Worm (Caenorhabditis elegans): ENCODE data around the gene F47B10.3.

The F47B10.3 gene

ce11 chrX:10891890-10892289 is at the start of gene F47B10.3:
F47B10.3 (plus strand) TSS chrX:10892190.
- TF ChIP-seq him-1 (tag; optimal IDR thresholded peaks at IDR 0.05) (no peak), W03F9.2 (tag; optimal IDR thresholded peaks at IDR 0.05) (no peak), dao-5 (tag; optimal IDR thresholded peaks at IDR 0.05) (no peak)

- TF ChIP-seq him-1 (tag; optimal IDR thresholded peaks at IDR 0.05): no peak
- no peak for TF ChIP-seq W03F9.2 (tag; optimal IDR thresholded peaks at IDR 0.05)
- no peak for TF ChIP-seq dao-5 (tag; optimal IDR thresholded peaks at IDR 0.05)
Measured at ce11 chrX:10844137-10844536, 47.9 kb upstream of the F47B10.3 start.

- no peak for TF ChIP-seq him-1 (tag; optimal IDR thresholded peaks at IDR 0.05)
- TF ChIP-seq dao-5 (tag; optimal IDR thresholded peaks at IDR 0.05): no peak
- no peak for TF ChIP-seq W03F9.2 (tag; optimal IDR thresholded peaks at IDR 0.05)
Measured at ce11 chrX:10844602-10845354, 47.2 kb upstream of the F47B10.3 start, which contains the start of gene C05A9.2. C05A9.2 (minus strand) TSS chrX:10844674.

ce11 chrX:10846898-10847297 is 45.1 kb upstream of the F47B10.3 start:
- TF ChIP-seq W03F9.2 (tag; optimal IDR thresholded peaks at IDR 0.05) (no peak), dao-5 (tag; optimal IDR thresholded peaks at IDR 0.05) (no peak), him-1 (tag; optimal IDR thresholded peaks at IDR 0.05) (no peak)

ce11 chrX:10851202-10851601 is 40.8 kb upstream of the F47B10.3 start:
- TF ChIP-seq W03F9.2 (tag; optimal IDR thresholded peaks at IDR 0.05) (no peak), him-1 (tag; optimal IDR thresholded peaks at IDR 0.05) (no peak), dao-5 (tag; optimal IDR thresholded peaks at IDR 0.05) (no peak)

ce11 chrX:10851735-10852134 is 40.3 kb upstream of the F47B10.3 start:
- TF ChIP-seq dao-5 (tag; optimal IDR thresholded peaks at IDR 0.05) (no peak), W03F9.2 (tag; optimal IDR thresholded peaks at IDR 0.05) (no peak), him-1 (tag; optimal IDR thresholded peaks at IDR 0.05) (no peak)

ce11 chrX:10853271-10853670 is 38.7 kb upstream of the F47B10.3 start:
- TF ChIP-seq him-1 (tag; optimal IDR thresholded peaks at IDR 0.05) (no peak), W03F9.2 (tag; optimal IDR thresholded peaks at IDR 0.05) (no peak), dao-5 (tag; optimal IDR thresholded peaks at IDR 0.05) (no peak)

ce11 chrX:10859211-10859610 is 32.8 kb upstream of the F47B10.3 start, which contains the start of gene pgp-5:
pgp-5 (minus strand) TSS chrX:10859297.
- TF ChIP-seq W03F9.2 (tag; optimal IDR thresholded peaks at IDR 0.05) (no peak), dao-5 (tag; optimal IDR thresholded peaks at IDR 0.05) (no peak), him-1 (tag; optimal IDR thresholded peaks at IDR 0.05) (no peak)

- TF ChIP-seq W03F9.2 (tag; optimal IDR thresholded peaks at IDR 0.05): no peak
- no peak for TF ChIP-seq dao-5 (tag; optimal IDR thresholded peaks at IDR 0.05)
- no peak for TF ChIP-seq him-1 (tag; optimal IDR thresholded peaks at IDR 0.05)
Measured at ce11 chrX:10859622-10860021, 32.4 kb upstream of the F47B10.3 start.

- TF ChIP-seq dao-5 (tag; optimal IDR thresholded peaks at IDR 0.05): no peak
- no peak for TF ChIP-seq W03F9.2 (tag; optimal IDR thresholded peaks at IDR 0.05)
- no peak for TF ChIP-seq him-1 (tag; optimal IDR thresholded peaks at IDR 0.05)
Measured at ce11 chrX:10861673-10862072, 30.3 kb upstream of the F47B10.3 start.

ce11 chrX:10862582-10862981 is 29.4 kb upstream of the F47B10.3 start:
- TF ChIP-seq him-1 (tag; optimal IDR thresholded peaks at IDR 0.05): no peak
- TF ChIP-seq W03F9.2 (tag; optimal IDR thresholded peaks at IDR 0.05): no peak
- no peak for TF ChIP-seq dao-5 (tag; optimal IDR thresholded peaks at IDR 0.05)

ce11 chrX:10864322-10864721 is 27.7 kb upstream of the F47B10.3 start, which contains the start of gene pgp-8:
pgp-8 (minus strand) TSS chrX:10864422.
- TF ChIP-seq dao-5 (tag; optimal IDR thresholded peaks at IDR 0.05) (no peak), W03F9.2 (tag; optimal IDR thresholded peaks at IDR 0.05) (no peak), him-1 (tag; optimal IDR thresholded peaks at IDR 0.05) (no peak)

- no peak for TF ChIP-seq W03F9.2 (tag; optimal IDR thresholded peaks at IDR 0.05)
- TF ChIP-seq dao-5 (tag; optimal IDR thresholded peaks at IDR 0.05): no peak
- TF ChIP-seq him-1 (tag; optimal IDR thresholded peaks at IDR 0.05): no peak
Measured at ce11 chrX:10870137-10870536, 21.9 kb upstream of the F47B10.3 start, which contains the start of gene pgp-7. pgp-7 (minus strand) TSS chrX:10870237.

ce11 chrX:10877138-10877743 is 14.7 kb upstream of the F47B10.3 start, which contains the start of gene pgp-6:
pgp-6 (minus strand) TSS chrX:10877425.
- no peak for TF ChIP-seq him-1 (tag; optimal IDR thresholded peaks at IDR 0.05)

Data from whole organism, L4/young adult.